Worm (Caenorhabditis elegans) whole organism, L1 larva: Measurements from ENCODE around the gene alh-9.

Experiments
- C04F5.9 ChIP-seq: sonication (generic microtip); optimal IDR thresholded peaks from 2 replicates; lab custom pipeline; 2016; ENCODE audit warnings: missing genetic modification characterization, missing compliant biosample characterization
- C16A3.4 ChIP-seq: fragments of 150-350 bp; optimal IDR thresholded peaks from 2 replicates; lab custom pipeline; 2014; ENCODE audit warnings: missing biosample characterization, missing genetic modification characterization
- F16B12.6 ChIP-seq: fragments of 150-350 bp; optimal IDR thresholded peaks from 2 replicates; lab custom pipeline; 2014; ENCODE audit warnings: missing biosample characterization, missing genetic modification characterization
- Y116A8C.19 ChIP-seq: sonication (generic microtip); optimal IDR thresholded peaks from 2 replicates; lab custom pipeline; 2016; ENCODE audit warnings: missing compliant biosample characterization, missing genetic modification characterization, borderline replicate concordance
- aly-2 ChIP-seq: fragments of 150-350 bp; optimal IDR thresholded peaks from 2 replicates; lab custom pipeline; 2014; ENCODE audit warnings: missing biosample characterization, missing genetic modification characterization
- blmp-1 ChIP-seq: fragments of 150-350 bp; optimal IDR thresholded peaks from 2 replicates; lab custom pipeline; 2014; ENCODE audit warnings: missing biosample characterization, missing genetic modification characterization
- ceh-8 ChIP-seq: fragments of 200-800 bp; sonication (Bioruptor generic); optimal IDR thresholded peaks from 2 replicates; lab custom pipeline; 2018; ENCODE audit warnings: mild to moderate bottlenecking, missing genetic modification characterization, moderate library complexity, missing compliant biosample characterization
- ceh-90 ChIP-seq: sonication (generic microtip); optimal IDR thresholded peaks from 2 replicates; lab custom pipeline; 2016; ENCODE audit warnings: missing genetic modification characterization, missing compliant biosample characterization
- ces-1 ChIP-seq: fragments of 150-350 bp; optimal IDR thresholded peaks from 2 replicates; lab custom pipeline; 2014; ENCODE audit warnings: missing biosample characterization, missing genetic modification reagents, missing genetic modification characterization
- dsc-1 ChIP-seq: sonication (generic microtip); optimal IDR thresholded peaks from 2 replicates; lab custom pipeline; 2016; ENCODE audit warnings: mild to moderate bottlenecking, missing genetic modification characterization, missing compliant biosample characterization
- efl-1 ChIP-seq, 4 experiments: fragments of 150-350 bp; optimal IDR thresholded peaks in 3 of 4; peaks in 1 of 4; 1 replicate in 1 of 4; 2 replicates in 3 of 4; lab custom pipeline; 2014; ENCODE audit warnings: missing biosample characterization in 2 of 4, missing genetic modification characterization in 2 of 4, missing genetic modification reagents in 2 of 4
- egl-13 ChIP-seq: sonication (generic microtip); optimal IDR thresholded peaks from 2 replicates; lab custom pipeline; 2016; ENCODE audit warnings: missing genotype, missing genetic modification reagents, missing genetic modification characterization, missing compliant biosample characterization
- egl-27 ChIP-seq, 2 experiments: fragments of 150-350 bp in 1 of 2; sonication (generic microtip); optimal IDR thresholded peaks; 3 replicates each; lab custom pipeline; 2017 to 2018; ENCODE audit warnings: missing biosample characterization in 2 of 2, missing genetic modification characterization in 2 of 2, missing genetic modification reagents in 2 of 2
- elt-3 ChIP-seq, 6 experiments: fragments of 150-350 bp in 1 of 6; sonication (generic microtip); optimal IDR thresholded peaks; 2 replicates each; lab custom pipeline; 2017 to 2018; ENCODE audit warnings: missing biosample characterization in 6 of 6, missing genetic modification characterization in 6 of 6, inconsistent platforms in 1 of 6
- fkh-10 ChIP-seq: sonication (generic microtip); optimal IDR thresholded peaks from 2 replicates; lab custom pipeline; 2017; ENCODE audit warnings: missing biosample characterization, missing genetic modification reagents, missing genetic modification characterization
- fkh-8 ChIP-seq: sonication (generic microtip); optimal IDR thresholded peaks from 2 replicates; lab custom pipeline; 2016; ENCODE audit warnings: mild to moderate bottlenecking, missing genetic modification characterization, missing compliant biosample characterization
- hlh-4 ChIP-seq: sonication (generic microtip); optimal IDR thresholded peaks from 2 replicates; lab custom pipeline; 2016; ENCODE audit warnings: mild to moderate bottlenecking, missing genetic modification characterization, missing compliant biosample characterization
- hpl-2 ChIP-seq: fragments of 150-350 bp; optimal IDR thresholded peaks from 2 replicates; lab custom pipeline; 2014; ENCODE audit warnings: missing biosample characterization, missing genetic modification reagents, missing genetic modification characterization
- irx-1 ChIP-seq: sonication (generic microtip); optimal IDR thresholded peaks from 2 replicates; lab custom pipeline; 2016; ENCODE audit warnings: missing genetic modification characterization, missing compliant biosample characterization
- isw-1 ChIP-seq: fragments of 200-800 bp; sonication (Bioruptor generic); IDR thresholded peaks from 2 replicates; pipeline ENCODE4 v1.3.6; 2022; ENCODE audit warnings: missing genetic modification characterization, missing compliant biosample characterization
- jun-1 ChIP-seq: fragments of 150-350 bp; optimal IDR thresholded peaks from 2 replicates; lab custom pipeline; 2014; ENCODE audit warnings: missing biosample characterization, missing genetic modification reagents, missing genetic modification characterization
- lin-13 ChIP-seq: fragments of 150-350 bp; optimal IDR thresholded peaks from 2 replicates; lab custom pipeline; 2014; ENCODE audit warnings: missing biosample characterization, missing genetic modification reagents, missing genetic modification characterization
- lin-35 ChIP-seq, 2 experiments: fragments of 150-350 bp; optimal IDR thresholded peaks; 2 replicates each; lab custom pipeline; 2014; ENCODE audit warnings: missing biosample characterization in 2 of 2, missing genetic modification characterization in 2 of 2, missing genetic modification reagents in 2 of 2
- lin-39 ChIP-seq: fragments of 150-350 bp; optimal IDR thresholded peaks from 2 replicates; lab custom pipeline; 2014; ENCODE audit warnings: missing biosample characterization, missing genetic modification reagents, missing genetic modification characterization
- lsy-2 ChIP-seq, 2 experiments: fragments of 150-350 bp; optimal IDR thresholded peaks; 2 replicates each; lab custom pipeline; 2014; ENCODE audit warnings: missing biosample characterization in 2 of 2, missing genetic modification characterization in 2 of 2
- mab-9 ChIP-seq: fragments of 200-800 bp; sonication (Bioruptor generic); IDR thresholded peaks from 2 replicates; pipeline ENCODE4 v1.3.6; 2022; ENCODE audit warnings: missing genetic modification reagents, missing genetic modification characterization, missing compliant biosample characterization
- mef-2 ChIP-seq: fragments of 150-350 bp; optimal IDR thresholded peaks from 2 replicates; lab custom pipeline; 2014; ENCODE audit warnings: missing biosample characterization, missing genetic modification characterization
- mep-1 ChIP-seq: fragments of 150-350 bp; optimal IDR thresholded peaks from 2 replicates; lab custom pipeline; 2014; ENCODE audit warnings: missing biosample characterization, missing genetic modification characterization
- nhr-11 ChIP-seq: fragments of 150-350 bp; optimal IDR thresholded peaks from 2 replicates; lab custom pipeline; 2014; ENCODE audit warnings: missing biosample characterization, missing genetic modification characterization
- nhr-12 ChIP-seq: sonication (generic microtip); optimal IDR thresholded peaks from 2 replicates; lab custom pipeline; 2017; ENCODE audit warnings: missing biosample characterization, missing genetic modification characterization
- nhr-19 ChIP-seq: fragments of 200-800 bp; sonication (Bioruptor generic); conservative IDR thresholded peaks from 2 replicates; pipeline ENCODE4 v1.3.6; 2022; ENCODE audit warnings: missing genetic modification characterization, missing compliant biosample characterization
- nhr-20 ChIP-seq: sonication (generic microtip); optimal IDR thresholded peaks from 2 replicates; lab custom pipeline; 2016; ENCODE audit warnings: mild to moderate bottlenecking, missing genetic modification characterization, missing compliant biosample characterization
- nhr-237 ChIP-seq: fragments of 150-350 bp; optimal IDR thresholded peaks from 2 replicates; lab custom pipeline; 2014; ENCODE audit warnings: missing biosample characterization, missing genetic modification characterization
- nhr-28 ChIP-seq: fragments of 150-350 bp; optimal IDR thresholded peaks from 2 replicates; lab custom pipeline; 2014; ENCODE audit warnings: missing biosample characterization, missing genetic modification characterization
- nhr-71 ChIP-seq: sonication (generic microtip); optimal IDR thresholded peaks from 2 replicates; lab custom pipeline; 2016; ENCODE audit warnings: mild to moderate bottlenecking, missing genetic modification characterization, moderate library complexity, missing compliant biosample characterization
- nhr-90 ChIP-seq: sonication (generic microtip); optimal IDR thresholded peaks from 2 replicates; lab custom pipeline; 2016; ENCODE audit warnings: mild to moderate bottlenecking, missing genetic modification characterization, missing compliant biosample characterization; ENCODE audit not compliant: poor library complexity
- pag-3 ChIP-seq: sonication (generic microtip); optimal IDR thresholded peaks from 2 replicates; lab custom pipeline; 2017; ENCODE audit warnings: missing genetic modification characterization, mild to moderate bottlenecking, missing compliant biosample characterization, antibody characterized with exemption, borderline replicate concordance; ENCODE audit not compliant: insufficient read depth
- pax-3 ChIP-seq: fragments of 200-800 bp; sonication (Bioruptor generic); optimal IDR thresholded peaks from 2 replicates; lab custom pipeline; 2018; ENCODE audit warnings: mild to moderate bottlenecking, missing genetic modification characterization, moderate library complexity, missing compliant biosample characterization
- skn-1 ChIP-seq: fragments of 150-350 bp; optimal IDR thresholded peaks from 2 replicates; lab custom pipeline; 2014; ENCODE audit warnings: missing biosample characterization, missing genetic modification characterization
- snpc-4 ChIP-seq: fragments of 150-350 bp; optimal IDR thresholded peaks from 2 replicates; lab custom pipeline; 2014; ENCODE audit warnings: missing biosample characterization, missing genetic modification characterization
- sox-4 ChIP-seq: sonication (generic microtip); optimal IDR thresholded peaks from 2 replicates; lab custom pipeline; 2016; ENCODE audit warnings: missing genetic modification characterization, missing compliant biosample characterization
- sptf-1 ChIP-seq: fragments of 150-350 bp; optimal IDR thresholded peaks from 2 replicates; lab custom pipeline; 2014; ENCODE audit warnings: missing biosample characterization, missing genetic modification characterization
- sup-37 ChIP-seq: fragments of 200-800 bp; sonication (Bioruptor generic); optimal IDR thresholded peaks from 2 replicates; lab custom pipeline; 2018; ENCODE audit warnings: mild to moderate bottlenecking, missing genetic modification characterization, missing compliant biosample characterization
- swsn-7 ChIP-seq: sonication (generic microtip); optimal IDR thresholded peaks from 2 replicates; lab custom pipeline; 2016; ENCODE audit warnings: missing genetic modification characterization, missing compliant biosample characterization
- tbx-2 ChIP-seq: sonication (generic microtip); optimal IDR thresholded peaks from 2 replicates; lab custom pipeline; 2016; ENCODE audit warnings: missing genetic modification characterization, missing compliant biosample characterization
- tlp-1 ChIP-seq: fragments of 150-350 bp; optimal IDR thresholded peaks from 2 replicates; lab custom pipeline; 2014; ENCODE audit warnings: missing biosample characterization, missing genetic modification characterization
- unc-98 ChIP-seq: fragments of 200-800 bp; sonication (Bioruptor generic); IDR thresholded peaks from 2 replicates; pipeline ENCODE4 v1.3.6; 2022; ENCODE audit warnings: missing genetic modification characterization, missing compliant biosample characterization
- vab-15 ChIP-seq: sonication (generic microtip); optimal IDR thresholded peaks from 2 replicates; lab custom pipeline; 2017; ENCODE audit warnings: missing genotype, mild to moderate bottlenecking, missing genetic modification characterization, missing compliant biosample characterization
- zag-1 ChIP-seq: fragments of 150-350 bp; optimal IDR thresholded peaks from 2 replicates; lab custom pipeline; 2014; ENCODE audit warnings: missing biosample characterization, missing genetic modification characterization

Gene alh-9

ce11 chrIII:5876140-5876675, 20.4 kb downstream of the alh-9 start, which contains the start of gene aldo-2 (continued):
- TF ChIP-seq ceh-90 (no peak), F16B12.6 (no peak), aly-2 (no peak), swsn-7 (no peak), fkh-8 (no peak), nhr-11 (tag; lab: Kevin White, UChicago) (no peak), egl-13 (no peak), egl-27 (tag; optimal IDR thresholded peaks at IDR 0.05; lab: Kevin White, UChicago) (no peak), unc-98 (GFP tag; lab: Robert Waterston, UW) (no peak), zag-1 (tag; lab: Kevin White, UChicago) (no peak), tbx-2 (peak; percentile 22), blmp-1 (tag; lab: Kevin White, UChicago) (peak; percentile 64), nhr-12 (no peak), hlh-4 (tag; lab: Kevin White, UChicago) (no peak), skn-1 (tag; lab: Kevin White, UChicago) (no peak), tlp-1 (tag; lab: Kevin White, UChicago) (no peak), sptf-1 (tag; lab: Kevin White, UChicago) (no peak), fkh-10 (no peak), snpc-4 (tag; lab: Kevin White, UChicago) (no peak), efl-1 (optimal IDR thresholded peaks at IDR 0.05; lab: Kevin White, UChicago) (peak; percentile 22 to 30), efl-1 (GFP tag; optimal IDR thresholded peaks at IDR 0.05 in 1 of 2; lab: Kevin White, UChicago) (peak in 1 of 2 experiments; percentile 92), irx-1 (tag; lab: Kevin White, UChicago) (no peak), C04F5.9 (tag; lab: Kevin White, UChicago) (no peak), nhr-237 (no peak), nhr-19 (GFP tag; lab: Robert Waterston, UW) (peak; percentile 6; the same call in 1 of the 2 replicates), lin-35 (GFP tag; optimal IDR thresholded peaks at IDR 0.05; lab: Kevin White, UChicago) (peak; percentile 24 to 60), pax-3 (tag; lab: Kevin White, UChicago) (no peak), jun-1 (no peak), C16A3.4 (tag; lab: Kevin White, UChicago) (no peak), sox-4 (tag; lab: Kevin White, UChicago) (no peak), lin-39 (tag; lab: Kevin White, UChicago) (no peak), lsy-2 (tag; optimal IDR thresholded peaks at IDR 0.05; lab: Kevin White, UChicago) (peak in 1 of 2 experiments; percentile 36), Y116A8C.19 (no peak), nhr-20 (tag; lab: Kevin White, UChicago) (peak; percentile 31), ces-1 (GFP tag; lab: Kevin White, UChicago) (no peak), mab-9 (GFP tag; lab: Robert Waterston, UW) (no peak), mef-2 (no peak), hpl-2 (GFP tag; lab: Kevin White, UChicago) (no peak), nhr-28 (tag; lab: Kevin White, UChicago) (no peak), mep-1 (tag; lab: Kevin White, UChicago) (peak; percentile 14), vab-15 (no peak), pag-3 (tag; lab: Kevin White, UChicago) (no peak), nhr-71 (peak; percentile 11), dsc-1 (tag; lab: Kevin White, UChicago) (no peak), ceh-8 (no peak), lin-13 (no peak), nhr-90 (tag; lab: Kevin White, UChicago) (peak; percentile 54), sup-37 (GFP tag; lab: Kevin White, UChicago) (no peak), elt-3 (tag; optimal IDR thresholded peaks at IDR 0.05; lab: Kevin White, UChicago) (peak in 1 of 6 experiments; percentile 30), isw-1 (GFP tag; lab: Robert Waterston, UW) (no peak)
- TF ChIP-seq, all 84 proteins: peak for 20
